Worm (Caenorhabditis elegans): ENCODE data around the gene Y53C12B.7.

- TF ChIP-seq ceh-16 (tag; optimal IDR thresholded peaks at IDR 0.05) (no peak), blmp-1 (tag; optimal IDR thresholded peaks at IDR 0.05; ENCODE audit: insufficient read depth) (no peak), elt-3 (tag; optimal IDR thresholded peaks at IDR 0.05) (no peak), snpc-4 (tag; optimal IDR thresholded peaks at IDR 0.05) (no peak), lin-39 (tag; optimal IDR thresholded peaks at IDR 0.05) (no peak), mdl-1 (tag; optimal IDR thresholded peaks at IDR 0.05) (no peak), R02D3.7 (tag; optimal IDR thresholded peaks at IDR 0.05) (no peak), ama-1 (optimal IDR thresholded peaks at IDR 0.05) (no peak), zag-1 (tag; optimal IDR thresholded peaks at IDR 0.05) (no peak), ceh-82 (tag; optimal IDR thresholded peaks at IDR 0.05) (no peak), unc-62 (GFP tag; optimal IDR thresholded peaks at IDR 0.05) (no peak), alr-1 (tag; optimal IDR thresholded peaks at IDR 0.05) (no peak), lin-13 (GFP tag; optimal IDR thresholded peaks at IDR 0.05) (no peak), nhr-12 (tag; optimal IDR thresholded peaks at IDR 0.05) (no peak)
Observed at ce11 chrII:9782337-9782736, 29.3 kb upstream of the Y53C12B.7 start, which contains the start of gene T10B9.14.
